Fruit fly (Drosophila melanogaster) whole organism, pupa: Measurements from ENCODE around the gene CG33928.

Source experiments
- CG10348 ChIP-seq: fragments of 200-800 bp; sonication (Bioruptor generic); IDR thresholded peaks from 2 replicates; pipeline ENCODE4 v1.3.6; 2022; ENCODE audit warnings: missing biosample characterization, missing genetic modification characterization
- CG12605 ChIP-seq: fragments of 200-800 bp; sonication (Bioruptor generic); IDR thresholded peaks from 2 replicates; pipeline ENCODE4 v1.3.6; 2022; ENCODE audit warnings: missing biosample characterization, missing genetic modification characterization
- CG13204 ChIP-seq: fragments of 200-800 bp; sonication (Bioruptor generic); optimal IDR thresholded peaks from 2 replicates; lab custom pipeline; 2018; ENCODE audit warnings: missing biosample characterization, mild to moderate bottlenecking, missing genetic modification characterization, moderate library complexity
- CG32121 ChIP-seq: fragments of 200-800 bp; sonication (Bioruptor generic); IDR thresholded peaks from 2 replicates; pipeline ENCODE4 v1.3.6; 2022; ENCODE audit warnings: missing biosample characterization, missing genetic modification characterization
- CG34367 ChIP-seq: fragments of 200-800 bp; sonication (Bioruptor generic); optimal IDR thresholded peaks from 2 replicates; lab custom pipeline; 2018; ENCODE audit warnings: missing biosample characterization, mild to moderate bottlenecking, missing genetic modification characterization
- CG4496 ChIP-seq: fragments of 200-800 bp; sonication (Bioruptor generic); IDR thresholded peaks from 3 replicates; pipeline ENCODE4 v1.3.6; 2022; ENCODE audit warnings: missing biosample characterization, missing genetic modification characterization
- CG8159 ChIP-seq: fragments of 200-800 bp; sonication (Bioruptor generic); optimal IDR thresholded peaks from 3 replicates; lab custom pipeline; 2018; ENCODE audit warnings: missing biosample characterization, mild to moderate bottlenecking, missing genetic modification characterization, moderate library complexity
- CG8301 ChIP-seq: fragments of 200-800 bp; sonication (Bioruptor generic); optimal IDR thresholded peaks from 2 replicates; lab custom pipeline; 2018; ENCODE audit warnings: missing biosample characterization, mild to moderate bottlenecking, missing genetic modification characterization
- Pif1B ChIP-seq: fragments of 200-800 bp; sonication (Bioruptor generic); optimal IDR thresholded peaks from 3 replicates; lab custom pipeline; 2016; ENCODE audit warnings: missing biosample characterization, missing genetic modification characterization
- Snoo ChIP-seq: fragments of 200-800 bp; sonication (Bioruptor generic); optimal IDR thresholded peaks from 3 replicates; lab custom pipeline; 2017; ENCODE audit warnings: missing biosample characterization, mild to moderate bottlenecking, missing genetic modification characterization, inconsistent platforms

DNA sequence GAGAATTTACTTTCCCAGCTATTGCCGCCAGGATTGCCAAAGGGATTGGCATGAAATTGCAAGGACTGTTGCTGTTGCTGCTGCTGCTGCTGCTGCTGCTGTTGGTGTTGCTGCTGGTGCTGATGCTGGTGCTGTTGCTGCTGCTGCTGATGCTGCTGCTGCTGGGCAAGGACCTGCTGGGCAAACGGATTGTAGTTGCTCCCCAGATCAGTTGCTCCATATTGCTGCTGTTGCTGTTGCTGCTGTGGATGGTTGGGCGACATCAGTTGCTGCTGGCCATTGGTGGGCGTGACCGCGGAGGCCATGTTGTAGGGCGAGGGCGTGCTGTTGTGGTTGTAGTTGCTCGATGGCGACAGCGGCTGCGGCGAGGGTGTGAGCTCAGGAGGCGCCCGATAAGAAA, 1.2 kb upstream of the CG33928 start:
- no peak for TF ChIP-seq CG13204 (GFP tag; lab: Kevin White, UChicago)
- TF ChIP-seq Snoo (tag; lab: Kevin White, UChicago) = no peak
- TF ChIP-seq CG32121 (GFP tag; lab: Robert Waterston, UW) = no peak
- no peak for TF ChIP-seq CG4496 (GFP tag; lab: Robert Waterston, UW)
- TF ChIP-seq CG8301 = no peak
- no peak for TF ChIP-seq CG12605 (GFP tag; lab: Robert Waterston, UW)
- TF ChIP-seq CG34367 (tag; lab: Kevin White, UChicago) = no peak
- TF ChIP-seq CG8159 (tag; lab: Kevin White, UChicago) = no peak
- no peak for TF ChIP-seq CG10348 (GFP tag; lab: Robert Waterston, UW)
- no peak for TF ChIP-seq Pif1B
